Worm (Caenorhabditis elegans) whole organism, L3 larva: ENCODE measurements around the gene clk-2.

ENCODE experiments used
- R02D3.7 ChIP-seq: fragments of 150-350 bp; optimal IDR thresholded peaks from 2 replicates; lab custom pipeline; 2014; ENCODE audit warnings: missing biosample characterization, missing genetic modification characterization
- ZK546.5 ChIP-seq: sonication (generic microtip); optimal IDR thresholded peaks from 2 replicates; lab custom pipeline; 2017; ENCODE audit warnings: missing biosample characterization, missing genetic modification characterization
- aly-2 ChIP-seq: fragments of 150-350 bp; optimal IDR thresholded peaks from 2 replicates; lab custom pipeline; 2014; ENCODE audit warnings: missing biosample characterization, missing genetic modification characterization
- ama-1 ChIP-seq: fragments of 150-350 bp; optimal IDR thresholded peaks from 2 replicates; lab custom pipeline; 2018
- ceh-16 ChIP-seq: sonication (generic microtip); optimal IDR thresholded peaks from 2 replicates; lab custom pipeline; 2017; ENCODE audit warnings: missing biosample characterization, missing genetic modification characterization
- ceh-28 ChIP-seq: fragments of 150-350 bp; optimal IDR thresholded peaks from 2 replicates; lab custom pipeline; 2014; ENCODE audit warnings: missing biosample characterization, missing genetic modification reagents, missing genetic modification characterization
- ceh-82 ChIP-seq: fragments of 150-350 bp; optimal IDR thresholded peaks from 2 replicates; lab custom pipeline; 2014; ENCODE audit warnings: missing biosample characterization, missing genetic modification characterization
- ceh-9 ChIP-seq: sonication (generic microtip); optimal IDR thresholded peaks from 2 replicates; lab custom pipeline; 2018; ENCODE audit warnings: missing biosample characterization, missing genetic modification characterization
- daf-12 ChIP-seq: fragments of 150-350 bp; optimal IDR thresholded peaks from 2 replicates; lab custom pipeline; 2014; ENCODE audit warnings: missing biosample characterization, missing genetic modification reagents, missing genetic modification characterization
- egl-27 ChIP-seq: sonication (generic microtip); optimal IDR thresholded peaks from 4 replicates; lab custom pipeline; 2017; ENCODE audit warnings: missing biosample characterization, missing genetic modification reagents, missing genetic modification characterization
- egl-5 ChIP-seq: fragments of 150-350 bp; optimal IDR thresholded peaks from 2 replicates; lab custom pipeline; 2017; ENCODE audit warnings: missing biosample characterization, missing genetic modification reagents, missing genetic modification characterization, inconsistent platforms
- elt-1 ChIP-seq: fragments of 150-350 bp; optimal IDR thresholded peaks from 2 replicates; lab custom pipeline; 2014; ENCODE audit warnings: missing biosample characterization, missing genetic modification characterization
- elt-2 ChIP-seq: sonication (generic microtip); optimal IDR thresholded peaks from 2 replicates; lab custom pipeline; 2016; ENCODE audit warnings: missing genetic modification reagents, mild to moderate bottlenecking, missing genetic modification characterization, missing compliant biosample characterization
- elt-3 ChIP-seq, 3 experiments: fragments of 150-350 bp in 1 of 3; sonication (generic microtip) in 2 of 3; optimal IDR thresholded peaks; 2 replicates in 2 of 3; 4 replicates in 1 of 3; lab custom pipeline; 2014 to 2017; ENCODE audit warnings: missing biosample characterization in 3 of 3, missing genetic modification characterization in 3 of 3
- eor-1 ChIP-seq, 2 experiments: fragments of 150-350 bp; optimal IDR thresholded peaks; 2 replicates each; lab custom pipeline; 2014 to 2018; ENCODE audit warnings: missing biosample characterization in 2 of 2, missing genetic modification characterization in 2 of 2
- fkh-10 ChIP-seq: sonication (generic microtip); optimal IDR thresholded peaks from 2 replicates; lab custom pipeline; 2017; ENCODE audit warnings: missing biosample characterization, missing genetic modification reagents, missing genetic modification characterization
- fkh-2 ChIP-seq: fragments of 150-350 bp; optimal IDR thresholded peaks from 2 replicates; lab custom pipeline; 2014; ENCODE audit warnings: missing biosample characterization, missing genetic modification reagents, missing genetic modification characterization
- fos-1 ChIP-seq: fragments of 150-350 bp; optimal IDR thresholded peaks from 2 replicates; lab custom pipeline; 2014; ENCODE audit warnings: missing biosample characterization, missing genetic modification characterization
- hmg-11 ChIP-seq: sonication (generic microtip); optimal IDR thresholded peaks from 2 replicates; lab custom pipeline; 2016; ENCODE audit warnings: missing genetic modification characterization, missing compliant biosample characterization
- jun-1 ChIP-seq: fragments of 150-350 bp; optimal IDR thresholded peaks from 2 replicates; lab custom pipeline; 2014; ENCODE audit warnings: missing biosample characterization, missing genetic modification reagents, missing genetic modification characterization
- lin-15B ChIP-seq: fragments of 150-350 bp; optimal IDR thresholded peaks from 2 replicates; lab custom pipeline; 2014; ENCODE audit warnings: missing biosample characterization, missing genetic modification characterization
- lin-39 ChIP-seq: fragments of 150-350 bp; optimal IDR thresholded peaks from 2 replicates; lab custom pipeline; 2018; ENCODE audit warnings: missing biosample characterization, missing genetic modification reagents, missing genetic modification characterization
- lsy-12 ChIP-seq: sonication (generic microtip); optimal IDR thresholded peaks from 2 replicates; lab custom pipeline; 2016; ENCODE audit warnings: mild to moderate bottlenecking, missing genetic modification characterization, missing compliant biosample characterization
- mdl-1 ChIP-seq: fragments of 150-350 bp; optimal IDR thresholded peaks from 2 replicates; lab custom pipeline; 2014; ENCODE audit warnings: missing biosample characterization, missing genetic modification characterization
- nfya-1 ChIP-seq: sonication (generic microtip); optimal IDR thresholded peaks from 2 replicates; lab custom pipeline; 2017; ENCODE audit warnings: missing genetic modification characterization, mild to moderate bottlenecking, missing compliant biosample characterization, antibody characterized with exemption, moderate library complexity; ENCODE audit not compliant: insufficient read depth
- nhr-23 ChIP-seq: fragments of 150-350 bp; optimal IDR thresholded peaks from 2 replicates; lab custom pipeline; 2014; ENCODE audit warnings: missing biosample characterization, missing genetic modification reagents, missing genetic modification characterization
- nhr-237 ChIP-seq: fragments of 150-350 bp; optimal IDR thresholded peaks from 2 replicates; lab custom pipeline; 2014; ENCODE audit warnings: missing biosample characterization, missing genetic modification characterization
- nhr-25 ChIP-seq: sonication (generic microtip); optimal IDR thresholded peaks from 2 replicates; lab custom pipeline; 2017; ENCODE audit warnings: missing biosample characterization, missing genetic modification characterization
- nhr-28 ChIP-seq: fragments of 150-350 bp; optimal IDR thresholded peaks from 2 replicates; lab custom pipeline; 2014; ENCODE audit warnings: missing biosample characterization, missing genetic modification characterization
- nhr-43 ChIP-seq: sonication (generic microtip); optimal IDR thresholded peaks from 2 replicates; lab custom pipeline; 2016; ENCODE audit warnings: mild to moderate bottlenecking, missing genetic modification characterization, missing compliant biosample characterization; ENCODE audit not compliant: poor library complexity, severe bottlenecking
- nhr-67 ChIP-seq: fragments of 150-350 bp; optimal IDR thresholded peaks from 2 replicates; lab custom pipeline; 2014; ENCODE audit warnings: missing biosample characterization, missing genetic modification characterization
- nhr-77 ChIP-seq: fragments of 150-350 bp; optimal IDR thresholded peaks from 2 replicates; lab custom pipeline; 2014; ENCODE audit warnings: missing biosample characterization, missing genetic modification characterization
- pha-4 ChIP-seq: fragments of 150-350 bp; optimal IDR thresholded peaks from 2 replicates; lab custom pipeline; 2014; ENCODE audit warnings: missing biosample characterization, missing genetic modification reagents, missing genetic modification characterization
- pqm-1 ChIP-seq: fragments of 150-350 bp; optimal IDR thresholded peaks from 2 replicates; lab custom pipeline; 2017; ENCODE audit warnings: missing biosample characterization, missing genetic modification characterization, inconsistent platforms
- sea-2 ChIP-seq: fragments of 150-350 bp; sonication (generic microtip); optimal IDR thresholded peaks from 4 replicates; lab custom pipeline; 2014; ENCODE audit warnings: missing biosample characterization, missing genetic modification reagents, missing genetic modification characterization
- skn-1 ChIP-seq: fragments of 150-350 bp; optimal IDR thresholded peaks from 2 replicates; lab custom pipeline; 2014; ENCODE audit warnings: missing biosample characterization, missing genetic modification characterization
- snpc-4 ChIP-seq: fragments of 150-350 bp; optimal IDR thresholded peaks from 2 replicates; lab custom pipeline; 2014; ENCODE audit warnings: missing biosample characterization, missing genetic modification characterization
- tbx-2 ChIP-seq: sonication (generic microtip); optimal IDR thresholded peaks from 2 replicates; lab custom pipeline; 2016; ENCODE audit warnings: mild to moderate bottlenecking, missing genetic modification characterization, missing compliant biosample characterization
- unc-39 ChIP-seq: sonication (generic microtip); optimal IDR thresholded peaks from 4 replicates; lab custom pipeline; 2017; ENCODE audit warnings: missing biosample characterization, missing genetic modification characterization
- unc-62 ChIP-seq: fragments of 150-350 bp; sonication (generic microtip); optimal IDR thresholded peaks from 4 replicates; lab custom pipeline; 2014; ENCODE audit warnings: missing biosample characterization, missing genetic modification reagents, missing genetic modification characterization
- zag-1 ChIP-seq: fragments of 150-350 bp; optimal IDR thresholded peaks from 2 replicates; lab custom pipeline; 2014; ENCODE audit warnings: missing biosample characterization, missing genetic modification characterization
- ztf-11 ChIP-seq: fragments of 150-350 bp; optimal IDR thresholded peaks from 2 replicates; lab custom pipeline; 2014; ENCODE audit warnings: missing biosample characterization, missing genetic modification characterization
- ztf-4 ChIP-seq: fragments of 150-350 bp; optimal IDR thresholded peaks from 2 replicates; lab custom pipeline; 2014; ENCODE audit warnings: missing biosample characterization, missing genetic modification characterization

Gene clk-2

ce11 chrIII:7506983-7507382, 11.3 kb downstream of the clk-2 start:
- TF ChIP-seq lin-39, result no peak
- no peak for TF ChIP-seq lsy-12 (tag; lab: Kevin White, UChicago)
- no peak for TF ChIP-seq elt-2 (tag; lab: Kevin White, UChicago)
- TF ChIP-seq nhr-67 (tag; lab: Kevin White, UChicago), result no peak
- TF ChIP-seq pha-4 (tag; lab: Kevin White, UChicago), result no peak
- no peak for TF ChIP-seq zag-1 (tag; lab: Kevin White, UChicago)
- TF ChIP-seq unc-39 (tag; lab: Kevin White, UChicago), result no peak
- TF ChIP-seq skn-1 (tag; lab: Kevin White, UChicago), result no peak
- no peak for TF ChIP-seq fos-1 (tag; lab: Kevin White, UChicago)
- TF ChIP-seq fkh-2 (tag; lab: Kevin White, UChicago), result no peak
- TF ChIP-seq fkh-10, result no peak
- no peak for TF ChIP-seq nhr-28 (tag; lab: Kevin White, UChicago)
- TF ChIP-seq nhr-77 (tag; lab: Kevin White, UChicago), result no peak
- TF ChIP-seq nhr-237 (tag; lab: Kevin White, UChicago), result no peak
- TF ChIP-seq snpc-4 (tag; lab: Kevin White, UChicago), result no peak

ce11 chrIII:7499421-7499902, 18.9 kb downstream of the clk-2 start, which contains the start of the genes C07H6.9 and sap-140:
TSS of gene C07H6.9 (minus strand) at chrIII:7499471.
TSS of gene sap-140 (plus strand) at chrIII:7499738.
- peak; percentile 36 for TF ChIP-seq elt-2 (tag; lab: Kevin White, UChicago)
- no peak for TF ChIP-seq elt-1
- TF ChIP-seq ceh-82 (tag; lab: Kevin White, UChicago), result no peak
- TF ChIP-seq aly-2 (tag; lab: Kevin White, UChicago), result no peak
- TF ChIP-seq lsy-12 (tag; lab: Kevin White, UChicago), result peak; percentile 16
- no peak for TF ChIP-seq ceh-16 (tag; lab: Kevin White, UChicago)
- no peak for TF ChIP-seq mdl-1 (tag; lab: Kevin White, UChicago)
- TF ChIP-seq fkh-2 (tag; lab: Kevin White, UChicago), result no peak
- peak; percentile 5 for TF ChIP-seq pqm-1 (tag; lab: Kevin White, UChicago)
- peak; percentile 8 for TF ChIP-seq ZK546.5 (tag; lab: Kevin White, UChicago)
- no peak for TF ChIP-seq unc-62 (GFP tag; lab: Kevin White, UChicago)
- peak; percentile 87 for TF ChIP-seq nhr-23 (tag; lab: Kevin White, UChicago)
- TF ChIP-seq pha-4 (tag; lab: Kevin White, UChicago), result peak; percentile 88
- no peak for TF ChIP-seq fos-1 (tag; lab: Kevin White, UChicago)
- no peak for TF ChIP-seq ztf-4 (tag; lab: Kevin White, UChicago)
- peak; percentile 84 for TF ChIP-seq nfya-1
- TF ChIP-seq lin-15B, result peak; percentile 88
- peak; percentile 36 for TF ChIP-seq lin-39
- TF ChIP-seq nhr-43 (tag; lab: Kevin White, UChicago), result peak; percentile 56
- TF ChIP-seq nhr-25 (tag; lab: Kevin White, UChicago), result peak; percentile 53
- no peak for TF ChIP-seq fkh-10
- peak; percentile 13 for TF ChIP-seq ceh-28
- TF ChIP-seq nhr-67 (tag; lab: Kevin White, UChicago), result no peak
- TF ChIP-seq tbx-2 (tag; lab: Kevin White, UChicago), result peak; percentile 51
- TF ChIP-seq R02D3.7, result peak; percentile 60
- peak; percentile 31 for TF ChIP-seq jun-1
- peak; percentile 77 for TF ChIP-seq snpc-4 (tag; lab: Kevin White, UChicago)
- TF ChIP-seq eor-1 (tag; optimal IDR thresholded peaks at IDR 0.05; lab: Kevin White, UChicago), result no peak
- TF ChIP-seq skn-1 (tag; lab: Kevin White, UChicago), result peak; percentile 6
- no peak for TF ChIP-seq elt-3 (tag; optimal IDR thresholded peaks at IDR 0.05; lab: Kevin White, UChicago)
- TF ChIP-seq nhr-237 (tag; lab: Kevin White, UChicago), result no peak
- TF ChIP-seq sea-2 (GFP tag; lab: Kevin White, UChicago), result no peak
- TF ChIP-seq hmg-11 (tag; lab: Kevin White, UChicago), result peak; percentile 73
- TF ChIP-seq zag-1 (tag; lab: Kevin White, UChicago), result no peak
- TF ChIP-seq, all 47 proteins: peak for 18

- TF ChIP-seq tbx-2 (tag; lab: Kevin White, UChicago) (peak; percentile 35), nhr-77 (tag; lab: Kevin White, UChicago) (no peak), egl-27 (peak; percentile 82), R02D3.7 (peak; percentile 56), ceh-16 (tag; lab: Kevin White, UChicago) (no peak), fos-1 (tag; lab: Kevin White, UChicago) (peak; percentile 56), pha-4 (tag; lab: Kevin White, UChicago) (peak; percentile 70), nhr-25 (tag; lab: Kevin White, UChicago) (peak; percentile 82), ceh-9 (no peak), elt-1 (peak; percentile 34), nhr-43 (tag; lab: Kevin White, UChicago) (peak; percentile 57), nhr-67 (tag; lab: Kevin White, UChicago) (no peak), elt-2 (tag; lab: Kevin White, UChicago) (peak; percentile 95), ceh-28 (peak; percentile 67), fkh-2 (tag; lab: Kevin White, UChicago) (no peak), ztf-11 (no peak), ztf-4 (tag; lab: Kevin White, UChicago) (no peak), jun-1 (peak; percentile 77), nhr-28 (tag; lab: Kevin White, UChicago) (no peak), snpc-4 (tag; lab: Kevin White, UChicago) (peak; percentile 91), daf-12 (tag; lab: Kevin White, UChicago) (no peak), ama-1 (peak; percentile 6), ceh-82 (tag; lab: Kevin White, UChicago) (no peak), ZK546.5 (tag; lab: Kevin White, UChicago) (no peak), egl-5 (tag; lab: Kevin White, UChicago) (peak; percentile 43), hmg-11 (tag; lab: Kevin White, UChicago) (peak; percentile 68), nhr-237 (tag; lab: Kevin White, UChicago) (no peak), eor-1 (tag; optimal IDR thresholded peaks at IDR 0.05; lab: Kevin White, UChicago) (no peak), sea-2 (GFP tag; lab: Kevin White, UChicago) (no peak), skn-1 (tag; lab: Kevin White, UChicago) (no peak), pqm-1 (tag; lab: Kevin White, UChicago) (peak; percentile 85), zag-1 (tag; lab: Kevin White, UChicago) (no peak)
Measured at ce11 chrIII:7498346-7498745, 20.0 kb downstream of the clk-2 start.
